Fruit fly (Drosophila melanogaster): ENCODE measurements around the gene smp-30.

DNA sequence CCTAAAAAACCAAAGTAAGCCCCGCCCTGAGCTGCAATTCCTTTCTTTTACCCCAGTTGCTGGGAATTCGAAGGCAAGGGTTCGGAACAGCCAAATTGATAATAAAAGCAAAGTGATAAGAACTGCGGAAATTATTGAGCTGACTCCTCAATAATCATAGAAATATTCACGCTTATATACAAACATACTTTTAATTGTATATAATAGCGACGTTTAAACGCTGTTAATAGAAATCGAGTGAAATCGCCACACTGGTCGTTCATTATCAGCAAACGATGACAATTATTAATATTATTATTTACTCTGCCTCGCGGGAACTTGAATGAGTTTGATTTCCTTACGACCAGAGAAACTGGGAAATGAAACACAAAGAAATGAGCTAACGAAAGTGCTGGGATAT is 15.0 kb downstream of the smp-30 start:
- TF ChIP-seq CG9876 (GFP tag; optimal IDR thresholded peaks at IDR 0.05), result no peak
- TF ChIP-seq Oaz (GFP tag; IDR thresholded peaks at IDR 0.05), result no peak
- TF ChIP-seq CG14860 (GFP tag; IDR thresholded peaks at IDR 0.05; ENCODE audit: partially characterized antibody), result no peak
- no peak for TF ChIP-seq lola (GFP tag; optimal IDR thresholded peaks at IDR 0.05)
- TF ChIP-seq BEAF-32 (GFP tag; optimal IDR thresholded peaks at IDR 0.05), result no peak
- no peak for TF ChIP-seq CG13775 (GFP tag; optimal IDR thresholded peaks at IDR 0.05)

Measured in whole organism, embryonic.